Worm (Caenorhabditis elegans): ENCODE data around the gene cox-11.

Gene cox-11

DNA sequence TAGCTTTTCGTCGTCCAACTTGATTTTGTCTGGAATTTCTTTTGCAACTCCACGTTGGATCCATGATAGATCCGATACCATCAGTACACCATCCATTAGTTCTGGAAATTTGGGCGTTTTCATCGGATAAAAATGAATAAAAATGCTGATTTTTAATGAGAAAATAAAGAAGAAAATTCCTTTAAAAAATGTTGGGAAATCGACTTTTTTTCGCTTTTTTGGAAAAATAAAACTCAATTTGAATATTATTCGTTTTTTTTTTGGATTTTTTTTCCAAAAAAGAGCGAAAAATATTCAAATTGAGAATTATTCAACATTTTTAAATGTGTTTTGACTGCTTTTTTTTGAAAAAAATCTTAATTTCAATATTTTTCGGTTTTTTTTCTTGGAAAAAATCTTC lies 7.6 kb upstream of the cox-11 start, which contains the start of gene pwp-1:
pwp-1 (minus strand) TSS at position 101 of the 400 bp plus-strand sequence.
- TF ChIP-seq lin-15B (tag; optimal IDR thresholded peaks at IDR 0.05) (no peak), ceh-44 (GFP tag; IDR thresholded peaks at IDR 0.05) (no peak), sdz-12 (GFP tag; optimal IDR thresholded peaks at IDR 0.05) (no peak), lir-3 (tag; optimal IDR thresholded peaks at IDR 0.05) (no peak), ama-1 (optimal IDR thresholded peaks at IDR 0.05) (no peak), lim-7 (GFP tag; IDR thresholded peaks at IDR 0.05) (no peak), ceh-62 (tag; optimal IDR thresholded peaks at IDR 0.05) (no peak)

DNA sequence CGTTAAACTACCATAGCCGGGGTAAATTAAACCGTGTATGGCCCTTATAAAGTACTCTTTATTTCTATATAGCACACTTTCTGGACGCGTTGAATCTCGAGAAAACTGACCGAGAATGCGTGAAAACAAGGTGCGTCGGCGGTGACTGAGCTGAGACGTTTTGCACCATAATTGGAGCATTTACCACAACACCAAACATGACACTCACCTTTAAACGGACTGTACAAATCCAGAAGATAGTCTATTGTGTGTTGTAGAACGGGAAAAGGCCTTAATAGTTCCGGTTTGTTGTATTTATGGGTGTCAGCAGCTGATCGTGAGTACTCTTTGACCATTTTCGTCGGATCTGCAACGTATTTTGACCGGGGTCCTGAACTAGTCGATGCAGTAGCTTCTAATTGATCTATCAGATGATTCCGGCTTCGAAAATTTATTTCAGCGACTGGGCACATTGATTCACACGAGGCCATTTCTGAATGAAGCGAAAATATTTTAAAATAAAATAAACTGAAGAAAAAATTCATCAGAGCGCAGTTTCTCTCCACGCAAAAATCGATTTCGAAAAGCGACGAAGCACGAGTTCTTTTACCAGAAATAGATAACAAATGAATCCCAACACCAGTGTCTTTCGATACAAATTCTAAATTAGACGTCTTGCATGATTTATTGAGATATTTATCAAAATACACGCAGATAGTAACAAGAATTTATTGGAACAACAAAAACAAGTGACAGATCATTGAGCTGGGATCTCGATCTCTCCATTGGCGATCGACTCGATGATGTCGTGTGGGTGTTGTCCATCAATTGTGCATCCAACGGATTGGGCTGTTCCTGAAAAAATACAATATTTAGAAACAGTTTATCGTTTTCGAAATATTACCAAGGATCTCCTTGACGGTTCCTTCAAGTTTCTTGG lies 4.9 kb upstream of the cox-11 start, which contains the start of gene tag-115:
tag-115 (minus strand) TSS at position 472 of the 919 bp plus-strand sequence.
- TF ChIP-seq set-16 (GFP tag; IDR thresholded peaks at IDR 0.05) (no peak), rbr-2 (tag; optimal IDR thresholded peaks at IDR 0.05) (no peak), hlh-30 (tag; optimal IDR thresholded peaks at IDR 0.05; ENCODE audit: insufficient read depth) (peak; percentile 25), mep-1 (tag; optimal IDR thresholded peaks at IDR 0.05) (peak; percentile 3), mes-2 (tag; optimal IDR thresholded peaks at IDR 0.05; ENCODE audit: poor library complexity, severe bottlenecking) (peak; percentile 61), ztf-7 (tag; optimal IDR thresholded peaks at IDR 0.05) (peak; percentile 6), lsy-2 (tag; optimal IDR thresholded peaks at IDR 0.05) (peak in 1 of 2 experiments; percentile 66), nhr-48 (tag; optimal IDR thresholded peaks at IDR 0.05) (peak; percentile 48), duxl-1 (tag; optimal IDR thresholded peaks at IDR 0.05; ENCODE audit: poor library complexity) (peak; percentile 56), lin-38 (GFP tag; IDR thresholded peaks at IDR 0.05) (peak; percentile 85), unc-130 (GFP tag; optimal IDR thresholded peaks at IDR 0.05) (peak; percentile 75), nhr-237 (tag; optimal IDR thresholded peaks at IDR 0.05) (no peak), Y75B8A.6 (GFP tag; IDR thresholded peaks at IDR 0.05) (0 out of 2 replicates have a peak, but pooled peaks have one; percentile 34), attf-4 (tag; optimal IDR thresholded peaks at IDR 0.05) (no peak), F44E2.7 (GFP tag; IDR thresholded peaks at IDR 0.05) (peak; percentile 16; the same call in 1 of the 2 replicates), F37D6.2 (tag; optimal IDR thresholded peaks at IDR 0.05) (no peak), spr-1 (tag; optimal IDR thresholded peaks at IDR 0.05) (peak; percentile 26), snpc-1.2 (GFP tag; IDR thresholded peaks at IDR 0.05) (peak; percentile 81), nhr-11 (tag; optimal IDR thresholded peaks at IDR 0.05) (no peak), lin-1 (GFP tag; IDR thresholded peaks at IDR 0.05) (peak; percentile 53; the same call in 1 of the 2 replicates), ama-1 (optimal IDR thresholded peaks at IDR 0.05) (peak; percentile 70), nhr-111 (GFP tag; optimal IDR thresholded peaks at IDR 0.05) (no peak), lim-7 (GFP tag; IDR thresholded peaks at IDR 0.05) (0 out of 2 replicates have a peak, but pooled peaks have one; percentile 23), F49E8.2 (tag; optimal IDR thresholded peaks at IDR 0.05; ENCODE audit: borderline replicate concordance) (peak; percentile 69), pha-4 (GFP tag; IDR thresholded peaks at IDR 0.05) (peak; percentile 71; the same call in 1 of the 2 replicates), pha-4 (tag; optimal IDR thresholded peaks at IDR 0.05) (no peak), ZK546.5 (tag; optimal IDR thresholded peaks at IDR 0.05) (no peak), aly-2 (tag; optimal IDR thresholded peaks at IDR 0.05) (no peak), F10B5.3 (tag; optimal IDR thresholded peaks at IDR 0.05) (no peak), dmd-6 (GFP tag; IDR thresholded peaks at IDR 0.05) (no peak), lin-13 (GFP tag; optimal IDR thresholded peaks at IDR 0.05) (peak; percentile 23), unc-62 (GFP tag; optimal IDR thresholded peaks at IDR 0.05 in 1 of 2) (peak in 1 of 2 experiments; percentile 83), unc-62 (tag; optimal IDR thresholded peaks at IDR 0.05) (no peak), arid-1 (GFP tag; conservative IDR thresholded peaks at IDR 0.05) (peak; percentile 83), hlh-11 (tag; optimal IDR thresholded peaks at IDR 0.05) (no peak), T26A8.4 (GFP tag; IDR thresholded peaks at IDR 0.05) (no peak), dve-1 (tag; optimal IDR thresholded peaks at IDR 0.05; ENCODE audit: insufficient read depth) (peak; percentile 39), aha-1 (tag) (peak; percentile 85), zip-2 (tag; optimal IDR thresholded peaks at IDR 0.05) (no peak), skn-1 (tag; optimal IDR thresholded peaks at IDR 0.05) (no peak), daf-16 (GFP tag; optimal IDR thresholded peaks at IDR 0.05) (peak in 1 of 2 experiments; percentile 12), daf-16 (tag; optimal IDR thresholded peaks at IDR 0.05) (peak; percentile 33), tra-1 (GFP tag; IDR thresholded peaks at IDR 0.05) (peak; percentile 62)
